Worm (Caenorhabditis elegans) whole organism, L3 larva: Measurements from ENCODE around the gene T23E7.6.
A peak's percentile ranks its signal among the peaks of the same experiment; 100 is the strongest.

Source experiments
- R02D3.7 ChIP-seq: fragments of 150-350 bp; optimal IDR thresholded peaks from 2 replicates; lab custom pipeline; 2014; ENCODE audit warnings: missing biosample characterization, missing genetic modification characterization
- aly-2 ChIP-seq: fragments of 150-350 bp; optimal IDR thresholded peaks from 2 replicates; lab custom pipeline; 2014; ENCODE audit warnings: missing biosample characterization, missing genetic modification characterization
- daf-12 ChIP-seq: fragments of 150-350 bp; optimal IDR thresholded peaks from 2 replicates; lab custom pipeline; 2014; ENCODE audit warnings: missing biosample characterization, missing genetic modification reagents, missing genetic modification characterization
- elt-1 ChIP-seq: fragments of 150-350 bp; optimal IDR thresholded peaks from 2 replicates; lab custom pipeline; 2014; ENCODE audit warnings: missing biosample characterization, missing genetic modification characterization
- fkh-10 ChIP-seq: sonication (generic microtip); optimal IDR thresholded peaks from 2 replicates; lab custom pipeline; 2017; ENCODE audit warnings: missing biosample characterization, missing genetic modification reagents, missing genetic modification characterization
- fkh-2 ChIP-seq: fragments of 150-350 bp; optimal IDR thresholded peaks from 2 replicates; lab custom pipeline; 2014; ENCODE audit warnings: missing biosample characterization, missing genetic modification reagents, missing genetic modification characterization
- lin-15B ChIP-seq: fragments of 150-350 bp; optimal IDR thresholded peaks from 2 replicates; lab custom pipeline; 2014; ENCODE audit warnings: missing biosample characterization, missing genetic modification characterization
- lin-39 ChIP-seq: fragments of 150-350 bp; optimal IDR thresholded peaks from 2 replicates; lab custom pipeline; 2018; ENCODE audit warnings: missing biosample characterization, missing genetic modification reagents, missing genetic modification characterization
- nhr-12 ChIP-seq: fragments of 150-350 bp; optimal IDR thresholded peaks from 2 replicates; lab custom pipeline; 2014; ENCODE audit warnings: missing biosample characterization, missing genetic modification characterization
- nhr-237 ChIP-seq: fragments of 150-350 bp; optimal IDR thresholded peaks from 2 replicates; lab custom pipeline; 2014; ENCODE audit warnings: missing biosample characterization, missing genetic modification characterization
- nhr-76 ChIP-seq: fragments of 150-350 bp; sonication (generic microtip); optimal IDR thresholded peaks from 5 replicates; lab custom pipeline; 2014; ENCODE audit warnings: missing biosample characterization, missing genetic modification characterization
- nhr-77 ChIP-seq: fragments of 150-350 bp; optimal IDR thresholded peaks from 2 replicates; lab custom pipeline; 2014; ENCODE audit warnings: missing biosample characterization, missing genetic modification characterization
- pqm-1 ChIP-seq: fragments of 150-350 bp; optimal IDR thresholded peaks from 2 replicates; lab custom pipeline; 2017; ENCODE audit warnings: missing biosample characterization, missing genetic modification characterization, inconsistent platforms
- unc-62 ChIP-seq: fragments of 150-350 bp; sonication (generic microtip); optimal IDR thresholded peaks from 4 replicates; lab custom pipeline; 2014; ENCODE audit warnings: missing biosample characterization, missing genetic modification reagents, missing genetic modification characterization

- TF ChIP-seq nhr-77 (no peak), elt-1 (tag; lab: Kevin White, UChicago) (peak; percentile 88), fkh-2 (tag; lab: Kevin White, UChicago) (no peak), unc-62 (GFP tag; lab: Kevin White, UChicago) (no peak), fkh-10 (no peak), nhr-76 (tag; lab: Kevin White, UChicago) (no peak), pqm-1 (tag; lab: Kevin White, UChicago) (no peak), lin-15B (tag; lab: Kevin White, UChicago) (no peak), lin-39 (no peak), nhr-12 (tag; lab: Kevin White, UChicago) (no peak), nhr-237 (tag; lab: Kevin White, UChicago) (no peak), R02D3.7 (tag; lab: Kevin White, UChicago) (no peak), daf-12 (no peak), aly-2 (tag; lab: Kevin White, UChicago) (no peak)
Observed at ce11 chrX:17684767-17685166, at the start of gene T23E7.6.
